Worm (Caenorhabditis elegans) whole organism, young adult: ENCODE results near the gene str-174.

Experiments used
- F57C9.4 ChIP-seq: sonication (generic microtip); optimal IDR thresholded peaks from 2 replicates; lab custom pipeline; 2017; ENCODE audit warnings: mild to moderate bottlenecking, missing genetic modification characterization, missing compliant biosample characterization
- Y53F4B.3 ChIP-seq: fragments of 200-800 bp; sonication (Bioruptor generic); IDR thresholded peaks from 2 replicates; pipeline ENCODE4 v1.3.6; 2022; ENCODE audit warnings: missing genetic modification reagents, missing genetic modification characterization, missing compliant biosample characterization
- Y53G8AR.9 ChIP-seq: fragments of 200-800 bp; sonication (Bioruptor generic); conservative IDR thresholded peaks from 2 replicates; pipeline ENCODE4 v1.3.6; 2022; ENCODE audit warnings: missing genetic modification reagents, missing genetic modification characterization, missing compliant biosample characterization
- ama-1 ChIP-seq, 3 experiments: fragments of 150-350 bp in 1 of 3; sonication (generic microtip) in 2 of 3; optimal IDR thresholded peaks; 2 replicates each; lab custom pipeline; 2014 to 2018; ENCODE audit warnings: missing biosample characterization in 2 of 3, missing genetic modification characterization in 2 of 3, missing genetic modification reagents in 2 of 3
- aptf-2 ChIP-seq: fragments of 200-800 bp; sonication (Bioruptor generic); conservative IDR thresholded peaks from 2 replicates; pipeline ENCODE4 v1.3.6; 2022; ENCODE audit warnings: missing genetic modification reagents, missing genetic modification characterization, missing compliant biosample characterization
- attf-6 ChIP-seq: fragments of 200-800 bp; sonication (Bioruptor generic); IDR thresholded peaks from 2 replicates; pipeline ENCODE4 v1.3.6; 2022; ENCODE audit warnings: missing genetic modification reagents, missing genetic modification characterization, missing compliant biosample characterization
- die-1 ChIP-seq: sonication (generic microtip); optimal IDR thresholded peaks from 2 replicates; lab custom pipeline; 2016; ENCODE audit warnings: missing genotype, mild to moderate bottlenecking, missing genetic modification characterization, missing compliant biosample characterization
- dpl-1 ChIP-seq: fragments of 150-350 bp; optimal IDR thresholded peaks from 2 replicates; lab custom pipeline; 2014; ENCODE audit warnings: missing biosample characterization, missing genetic modification reagents, missing genetic modification characterization
- let-607 ChIP-seq, 2 experiments: fragments of 200-800 bp in 1 of 2; sonication (Bioruptor generic) in 1 of 2; sonication (generic microtip) in 1 of 2; optimal IDR thresholded peaks; 2 replicates each; lab custom pipeline; 2016 to 2018; ENCODE audit warnings: mild to moderate bottlenecking in 2 of 2, missing compliant biosample characterization in 2 of 2, missing genetic modification characterization in 2 of 2, moderate library complexity in 2 of 2, missing genotype in 1 of 2
- lin-35 ChIP-seq, 3 experiments: fragments of 150-350 bp in 2 of 3; sonication (generic microtip) in 1 of 3; optimal IDR thresholded peaks; 2 replicates each; lab custom pipeline; 2014 to 2018; ENCODE audit warnings: missing biosample characterization in 3 of 3, missing genetic modification characterization in 3 of 3, missing genetic modification reagents in 3 of 3
- lir-1 ChIP-seq: fragments of 200-800 bp; sonication (Bioruptor generic); conservative IDR thresholded peaks from 2 replicates; pipeline ENCODE4 v1.3.6; 2022; ENCODE audit warnings: missing genetic modification reagents, missing genetic modification characterization, missing compliant biosample characterization
- snpc-4 ChIP-seq, 5 experiments: fragments of 150-350 bp in 1 of 5; sonication (generic microtip) in 4 of 5; optimal IDR thresholded peaks; 2 replicates each; lab custom pipeline; 2014 to 2018; ENCODE audit warnings: missing genetic modification characterization in 5 of 5, missing biosample characterization in 3 of 5, antibody characterized with exemption in 2 of 5, mild to moderate bottlenecking in 2 of 5, missing compliant biosample characterization in 2 of 5, missing genotype in 2 of 5, moderate library complexity in 2 of 5, missing genetic modification reagents in 1 of 5
- somi-1 ChIP-seq: fragments of 200-800 bp; sonication (Bioruptor generic); optimal IDR thresholded peaks from 2 replicates; lab custom pipeline; 2018; ENCODE audit warnings: mild to moderate bottlenecking, missing genetic modification characterization, missing compliant biosample characterization
- ztf-26 ChIP-seq: sonication (generic microtip); optimal IDR thresholded peaks from 2 replicates; lab custom pipeline; 2017; ENCODE audit warnings: missing genetic modification characterization, missing compliant biosample characterization

- TF ChIP-seq ztf-26 (no peak), aptf-2 (GFP tag; lab: Robert Waterston, UW) (no peak), ama-1 (optimal IDR thresholded peaks at IDR 0.05; lab: Kevin White, UChicago) (no peak), ama-1 (GFP tag; optimal IDR thresholded peaks at IDR 0.05; lab: Kevin White, UChicago) (no peak), Y53F4B.3 (GFP tag; lab: Robert Waterston, UW) (no peak), dpl-1 (GFP tag; lab: Kevin White, UChicago) (no peak), somi-1 (GFP tag; lab: Kevin White, UChicago) (no peak), lir-1 (GFP tag; lab: Robert Waterston, UW) (no peak), die-1 (tag; lab: Kevin White, UChicago) (no peak), let-607 (tag; optimal IDR thresholded peaks at IDR 0.05; lab: Kevin White, UChicago) (no peak), Y53G8AR.9 (GFP tag; lab: Robert Waterston, UW) (no peak), F57C9.4 (tag; lab: Kevin White, UChicago) (no peak), lin-35 (GFP tag; optimal IDR thresholded peaks at IDR 0.05; lab: Kevin White, UChicago) (no peak), snpc-4 (GFP tag; optimal IDR thresholded peaks at IDR 0.05; lab: Kevin White, UChicago) (no peak), snpc-4 (tag; optimal IDR thresholded peaks at IDR 0.05; lab: Kevin White, UChicago) (no peak), attf-6 (GFP tag; lab: Robert Waterston, UW) (no peak)
Measured at ce11 chrIV:4887258-4887657, 12.8 kb upstream of the str-174 start, which contains the start of gene T08B6.1.
